Fruit fly (Drosophila melanogaster) whole organism, embryonic: ENCODE measurements around the gene crq.

ENCODE experiments used
- ATbp ChIP-seq: fragments of 200-800 bp; sonication (Bioruptor generic); optimal IDR thresholded peaks from 2 replicates; lab custom pipeline; 2017; ENCODE audit warnings: missing biosample characterization, mild to moderate bottlenecking, missing genetic modification characterization, missing genetic modification reagents
- Blimp-1 ChIP-seq: fragments of 200-800 bp; sonication (Bioruptor generic); optimal IDR thresholded peaks from 3 replicates; lab custom pipeline; 2018; ENCODE audit warnings: missing biosample characterization, missing genetic modification characterization, mild to moderate bottlenecking, moderate library complexity, missing genetic modification reagents
- CG10462 ChIP-seq: fragments of 200-800 bp; sonication (Bioruptor generic); optimal IDR thresholded peaks from 2 replicates; lab custom pipeline; 2016; ENCODE audit warnings: missing biosample characterization, missing genetic modification characterization
- CG12659 ChIP-seq: fragments of 200-800 bp; sonication (Bioruptor generic); optimal IDR thresholded peaks from 3 replicates; lab custom pipeline; 2017; ENCODE audit warnings: mild to moderate bottlenecking, missing biosample characterization, missing genetic modification reagents, missing genetic modification characterization
- CG12942 ChIP-seq: fragments of 200-800 bp; sonication (Bioruptor generic); optimal IDR thresholded peaks from 3 replicates; lab custom pipeline; 2016; ENCODE audit warnings: missing biosample characterization, missing genetic modification characterization
- CG13296 ChIP-seq: fragments of 200-800 bp; sonication (Bioruptor generic); optimal IDR thresholded peaks from 3 replicates; lab custom pipeline; 2018; ENCODE audit warnings: missing biosample characterization, mild to moderate bottlenecking, missing genetic modification characterization
- CG13894 ChIP-seq: fragments of 200-800 bp; sonication (Bioruptor generic); optimal IDR thresholded peaks from 3 replicates; lab custom pipeline; 2018; ENCODE audit warnings: missing biosample characterization, mild to moderate bottlenecking, missing genetic modification characterization, moderate library complexity
- CG1602 ChIP-seq: fragments of 200-800 bp; sonication (Bioruptor generic); optimal IDR thresholded peaks from 3 replicates; lab custom pipeline; 2016; ENCODE audit warnings: missing biosample characterization, missing genetic modification characterization
- CG1603 ChIP-seq: fragments of 200-800 bp; sonication (Bioruptor generic); optimal IDR thresholded peaks from 2 replicates; lab custom pipeline; 2019; ENCODE audit warnings: missing biosample characterization, mild to moderate bottlenecking, missing genetic modification characterization, moderate library complexity
- CG18011 ChIP-seq: fragments of 200-800 bp; sonication (Bioruptor generic); optimal IDR thresholded peaks from 2 replicates; lab custom pipeline; 2017; ENCODE audit warnings: missing biosample characterization, missing genetic modification characterization, mild to moderate bottlenecking, moderate library complexity, missing genotype
- CG42726 ChIP-seq: fragments of 200-800 bp; sonication (Bioruptor generic); IDR thresholded peaks from 2 replicates; pipeline ENCODE4 v1.3.6; 2022; ENCODE audit warnings: missing biosample characterization, missing genetic modification characterization; ENCODE audit not compliant: partially characterized antibody
- CG5180 ChIP-seq: fragments of 200-800 bp; sonication (Bioruptor generic); optimal IDR thresholded peaks from 3 replicates; lab custom pipeline; 2017; ENCODE audit warnings: missing biosample characterization, missing genetic modification characterization, mild to moderate bottlenecking, moderate library complexity, missing genetic modification reagents
- CG6175 ChIP-seq: fragments of 200-800 bp; sonication (Bioruptor generic); IDR thresholded peaks from 3 replicates; pipeline ENCODE4 v1.3.6; 2022; ENCODE audit warnings: missing biosample characterization, missing genetic modification characterization
- CG7357 ChIP-seq: fragments of 200-800 bp; sonication (Bioruptor generic); IDR thresholded peaks from 3 replicates; pipeline ENCODE4 v1.3.6; 2022; ENCODE audit warnings: missing biosample characterization, missing genetic modification characterization
- CG7372 ChIP-seq: fragments of 200-800 bp; sonication (Bioruptor generic); IDR thresholded peaks from 2 replicates; pipeline ENCODE4 v1.3.6; 2022; ENCODE audit warnings: missing biosample characterization, missing genetic modification characterization
- CG8388 ChIP-seq: fragments of 200-800 bp; sonication (Bioruptor generic); optimal IDR thresholded peaks from 2 replicates; lab custom pipeline; 2019; ENCODE audit warnings: missing biosample characterization, mild to moderate bottlenecking, missing genetic modification characterization, moderate library complexity
- CHES-1-like ChIP-seq: fragments of 200-800 bp; sonication (Bioruptor generic); optimal IDR thresholded peaks from 2 replicates; lab custom pipeline; 2016; ENCODE audit warnings: missing biosample characterization, missing genetic modification characterization
- D19A ChIP-seq: fragments of 200-800 bp; optimal IDR thresholded peaks from 3 replicates; lab custom pipeline; 2019; ENCODE audit warnings: missing biosample characterization, mild to moderate bottlenecking, missing genetic modification characterization, moderate library complexity
- D19B ChIP-seq: fragments of 200-800 bp; sonication (Bioruptor generic); optimal IDR thresholded peaks from 2 replicates; lab custom pipeline; 2017; ENCODE audit warnings: missing biosample characterization, mild to moderate bottlenecking, missing genetic modification characterization
- Doc3 ChIP-seq: fragments of 200-800 bp; sonication (Bioruptor generic); IDR thresholded peaks from 3 replicates; pipeline ENCODE4 v1.3.6; 2022; ENCODE audit warnings: missing biosample characterization, missing genetic modification characterization; ENCODE audit not compliant: partially characterized antibody
- ERR ChIP-seq: fragments of 200-800 bp; sonication (Bioruptor generic); optimal IDR thresholded peaks from 2 replicates; lab custom pipeline; 2016; ENCODE audit warnings: missing biosample characterization, missing genetic modification characterization
- HLHmδ ChIP-seq: fragments of 200-800 bp; sonication (Bioruptor generic); optimal IDR thresholded peaks from 2 replicates; lab custom pipeline; 2018; ENCODE audit warnings: missing biosample characterization, mild to moderate bottlenecking, missing genetic modification characterization, moderate library complexity
- Hey ChIP-seq: fragments of 200-800 bp; sonication (Bioruptor generic); optimal IDR thresholded peaks from 3 replicates; lab custom pipeline; 2018; ENCODE audit warnings: missing biosample characterization, mild to moderate bottlenecking, missing genetic modification characterization
- Hmx ChIP-seq: fragments of 200-800 bp; sonication (Bioruptor generic); optimal IDR thresholded peaks from 2 replicates; lab custom pipeline; 2016; ENCODE audit warnings: missing biosample characterization, missing genetic modification characterization
- Hr51 ChIP-seq, 2 experiments: fragments of 200-800 bp; sonication (Bioruptor generic); optimal IDR thresholded peaks; 2 replicates in 1 of 2; 3 replicates in 1 of 2; lab custom pipeline; 2016 to 2018; ENCODE audit warnings: missing biosample characterization in 2 of 2, missing genetic modification characterization in 2 of 2, mild to moderate bottlenecking in 1 of 2, moderate library complexity in 1 of 2
- MTF-1 ChIP-seq: fragments of 200-800 bp; sonication (Bioruptor generic); optimal IDR thresholded peaks from 2 replicates; lab custom pipeline; 2018; ENCODE audit warnings: missing biosample characterization, mild to moderate bottlenecking, missing genetic modification characterization, borderline replicate concordance
- Mad ChIP-seq: fragments of 200-800 bp; sonication (Bioruptor generic); optimal IDR thresholded peaks from 2 replicates; lab custom pipeline; 2016; ENCODE audit warnings: missing biosample characterization, missing genetic modification characterization
- NC2α ChIP-seq: fragments of 200-800 bp; sonication (Bioruptor generic); optimal IDR thresholded peaks from 2 replicates; lab custom pipeline; 2016; ENCODE audit warnings: missing biosample characterization, missing genetic modification characterization
- PHDP ChIP-seq: fragments of 200-800 bp; sonication (Bioruptor generic); optimal IDR thresholded peaks from 3 replicates; lab custom pipeline; 2018; ENCODE audit warnings: missing biosample characterization, mild to moderate bottlenecking, missing genetic modification characterization, moderate library complexity
- Rfx ChIP-seq: fragments of 200-800 bp; sonication (Bioruptor generic); IDR thresholded peaks from 2 replicates; pipeline ENCODE4 v1.3.6; 2022; ENCODE audit warnings: missing biosample characterization, missing genetic modification characterization
- Sry-β ChIP-seq: fragments of 200-800 bp; sonication (Bioruptor generic); optimal IDR thresholded peaks from 2 replicates; lab custom pipeline; 2018; ENCODE audit warnings: missing biosample characterization, mild to moderate bottlenecking, missing genetic modification characterization, moderate library complexity
- TFAM ChIP-seq: fragments of 200-800 bp; sonication (Bioruptor generic); optimal IDR thresholded peaks from 2 replicates; lab custom pipeline; 2017; ENCODE audit warnings: missing biosample characterization, missing genetic modification characterization, inconsistent platforms
- Usf ChIP-seq: fragments of 200-800 bp; sonication (Bioruptor generic); optimal IDR thresholded peaks from 2 replicates; lab custom pipeline; 2017; ENCODE audit warnings: missing genotype, missing biosample characterization, missing genetic modification characterization
- ase ChIP-seq: fragments of 200-800 bp; sonication (Bioruptor generic); IDR thresholded peaks from 3 replicates; pipeline ENCODE4 v1.3.6; 2022; ENCODE audit warnings: missing biosample characterization, missing genetic modification characterization
- cas ChIP-seq: fragments of 200-800 bp; sonication (Bioruptor generic); IDR thresholded peaks from 2 replicates; pipeline ENCODE4 v1.3.6; 2022; ENCODE audit warnings: missing biosample characterization, missing genetic modification characterization
- caup ChIP-seq: fragments of 200-800 bp; sonication (Bioruptor generic); optimal IDR thresholded peaks from 3 replicates; lab custom pipeline; 2017; ENCODE audit warnings: missing biosample characterization, mild to moderate bottlenecking, missing genetic modification characterization, moderate library complexity; ENCODE audit not compliant: severe bottlenecking
- cg ChIP-seq: fragments of 200-800 bp; sonication (Bioruptor generic); optimal IDR thresholded peaks from 3 replicates; lab custom pipeline; 2019; ENCODE audit warnings: missing biosample characterization, mild to moderate bottlenecking, missing genetic modification characterization, moderate library complexity
- chn ChIP-seq: fragments of 200-800 bp; sonication (Bioruptor generic); optimal IDR thresholded peaks from 2 replicates; lab custom pipeline; 2016; ENCODE audit warnings: missing biosample characterization, missing genetic modification characterization
- dpn ChIP-seq, 2 experiments: fragments of 200-800 bp; sonication (Bioruptor generic); optimal IDR thresholded peaks; 3 replicates each; lab custom pipeline; 2016; ENCODE audit warnings: missing biosample characterization in 2 of 2, missing genetic modification characterization in 2 of 2
- gfzf ChIP-seq: fragments of 200-800 bp; sonication (Bioruptor generic); optimal IDR thresholded peaks from 2 replicates; lab custom pipeline; 2016; ENCODE audit warnings: missing biosample characterization, mild to moderate bottlenecking, missing genetic modification characterization, moderate library complexity
- gsb-n ChIP-seq: fragments of 200-800 bp; sonication (Bioruptor generic); optimal IDR thresholded peaks from 3 replicates; lab custom pipeline; 2018; ENCODE audit warnings: missing biosample characterization, mild to moderate bottlenecking, missing genetic modification characterization
- ken ChIP-seq: fragments of 200-800 bp; sonication (Bioruptor generic); IDR thresholded peaks from 3 replicates; pipeline ENCODE4 v1.3.6; 2022; ENCODE audit warnings: missing biosample characterization, missing genetic modification characterization
- mam ChIP-seq: fragments of 200-800 bp; sonication (Bioruptor generic); optimal IDR thresholded peaks from 3 replicates; lab custom pipeline; 2016; ENCODE audit warnings: missing biosample characterization, missing genetic modification characterization
- nerfin-1 ChIP-seq: fragments of 200-800 bp; sonication (Bioruptor generic); optimal IDR thresholded peaks from 3 replicates; lab custom pipeline; 2019; ENCODE audit warnings: missing biosample characterization, mild to moderate bottlenecking, missing genetic modification characterization, moderate library complexity
- nom ChIP-seq: fragments of 200-800 bp; sonication (Bioruptor generic); optimal IDR thresholded peaks from 2 replicates; lab custom pipeline; 2017; ENCODE audit warnings: missing biosample characterization, missing genetic modification characterization, mild to moderate bottlenecking, moderate library complexity, missing genetic modification reagents
- pb ChIP-seq: fragments of 200-800 bp; sonication (Bioruptor generic); optimal IDR thresholded peaks from 3 replicates; lab custom pipeline; 2016; ENCODE audit warnings: missing biosample characterization, missing genetic modification characterization
- sens-2 ChIP-seq: fragments of 200-800 bp; sonication (Bioruptor generic); IDR thresholded peaks from 2 replicates; pipeline ENCODE4 v1.3.6; 2022; ENCODE audit warnings: missing biosample characterization, missing genetic modification characterization
- shn ChIP-seq: fragments of 200-800 bp; sonication (Bioruptor generic); optimal IDR thresholded peaks from 3 replicates; lab custom pipeline; 2016; ENCODE audit warnings: missing biosample characterization, missing genetic modification characterization

crq gene

DNA sequence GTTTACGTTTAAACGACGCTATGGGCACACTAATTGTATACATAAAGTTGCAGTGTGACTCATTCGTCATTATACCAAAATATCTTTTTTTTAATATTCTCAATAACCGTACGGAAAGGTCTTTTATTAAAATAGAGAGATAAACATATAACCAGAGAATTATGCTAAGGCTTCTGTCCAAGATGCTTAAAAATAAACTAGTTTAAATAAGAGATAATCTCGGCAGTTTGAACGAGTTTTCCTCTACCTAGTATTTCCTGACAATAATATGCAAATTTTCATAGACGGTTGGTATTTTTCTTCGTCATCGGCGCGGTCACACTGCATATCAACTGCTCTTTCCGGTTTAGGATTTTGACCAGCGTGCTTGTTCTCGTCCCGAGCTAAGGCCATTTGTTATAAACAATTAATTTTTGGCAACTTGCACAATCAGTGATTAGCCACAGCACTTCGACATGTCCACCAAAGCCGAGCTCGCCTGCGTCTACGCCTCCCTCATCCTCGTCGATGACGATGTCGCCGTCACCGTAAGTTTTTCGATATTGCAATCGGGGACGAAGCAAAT lies 33.1 kb downstream of the crq start, which contains the start of the genes CG13690 and RpLP1 (continued):
- TF ChIP-seq CG10462 (peak; percentile 36), gsb-n (tag; lab: Kevin White, UChicago) (peak; percentile 81), PHDP (tag; lab: Kevin White, UChicago) (peak; percentile 83), CG7357 (GFP tag; lab: Robert Waterston, UW) (no peak), HLHmδ (GFP tag; lab: Kevin White, UChicago) (peak; percentile 84), CG13296 (GFP tag; lab: Kevin White, UChicago) (peak; percentile 87), chn (GFP tag; lab: Kevin White, UChicago) (peak; percentile 55), ase (GFP tag; lab: Robert Waterston, UW) (no peak; the same call in 2 of the 3 replicates), Hr51 (GFP tag; optimal IDR thresholded peaks at IDR 0.05; lab: Kevin White, UChicago) (peak; percentile 39 to 72), ERR (GFP tag; lab: Kevin White, UChicago) (no peak), CG42726 (peak; percentile 14; the same call in 1 of the 2 replicates), Doc3 (GFP tag; lab: Robert Waterston, UW) (no peak), CG5180 (peak; percentile 48), Usf (GFP tag; lab: Kevin White, UChicago) (peak; percentile 40), gfzf (GFP tag; lab: Kevin White, UChicago) (peak; percentile 97), Hey (tag; lab: Kevin White, UChicago) (peak; percentile 70), dpn (GFP tag; optimal IDR thresholded peaks at IDR 0.05; lab: Kevin White, UChicago) (peak; percentile 45 to 76), D19A (tag; lab: Kevin White, UChicago) (no peak), nom (peak; percentile 89), NC2α (GFP tag; lab: Kevin White, UChicago) (no peak), ATbp (GFP tag; lab: Kevin White, UChicago) (peak; percentile 78), Rfx (GFP tag; lab: Robert Waterston, UW) (peak; percentile 61), CG12942 (no peak), Blimp-1 (peak; percentile 41), pb (GFP tag; lab: Kevin White, UChicago) (peak; percentile 66), nerfin-1 (peak; percentile 72), D19B (GFP tag; lab: Kevin White, UChicago) (peak; percentile 31), CG1602 (GFP tag; lab: Kevin White, UChicago) (peak; percentile 19), CG8388 (peak; percentile 70), MTF-1 (peak; percentile 93), sens-2 (GFP tag; lab: Robert Waterston, UW) (0 out of 2 replicates have a peak, but pooled peaks have one; percentile 25), CG6175 (GFP tag; lab: Robert Waterston, UW) (no peak), cas (GFP tag; lab: Robert Waterston, UW) (0 out of 2 replicates have a peak, but pooled peaks have one; percentile 6), ken (GFP tag; lab: Robert Waterston, UW) (peak; percentile 61; the same call in 2 of the 3 replicates), Hmx (GFP tag; lab: Kevin White, UChicago) (no peak), shn (GFP tag; lab: Kevin White, UChicago) (peak; percentile 72), CG18011 (GFP tag; lab: Kevin White, UChicago) (peak; percentile 58), CG13894 (tag; lab: Kevin White, UChicago) (peak; percentile 64), caup (GFP tag; lab: Kevin White, UChicago) (peak; percentile 91), CG1603 (peak; percentile 70), CHES-1-like (peak; percentile 76), mam (GFP tag; lab: Kevin White, UChicago) (peak; percentile 25), Sry-β (GFP tag; lab: Kevin White, UChicago) (no peak), CG7372 (peak; percentile 36; the same call in 1 of the 2 replicates), cg (GFP tag; lab: Kevin White, UChicago) (no peak), Mad (GFP tag; lab: Kevin White, UChicago) (peak; percentile 22), CG12659 (GFP tag; lab: Kevin White, UChicago) (peak; percentile 92), TFAM (peak; percentile 70)
